Worm (Caenorhabditis elegans) whole organism, young adult: ENCODE data around the gene gmeb-3.

Experiments
- D2030.7 ChIP-seq: fragments of 200-800 bp; sonication (Bioruptor generic); IDR thresholded peaks from 2 replicates; pipeline ENCODE4 v1.3.6; 2022; ENCODE audit warnings: missing genetic modification reagents, missing genetic modification characterization, missing compliant biosample characterization
- F23B12.7 ChIP-seq: sonication (generic microtip); optimal IDR thresholded peaks from 2 replicates; lab custom pipeline; 2017; ENCODE audit warnings: missing genetic modification characterization, mild to moderate bottlenecking, missing compliant biosample characterization, antibody characterized with exemption, moderate library complexity; ENCODE audit not compliant: insufficient read depth
- F57C9.4 ChIP-seq: sonication (generic microtip); optimal IDR thresholded peaks from 2 replicates; lab custom pipeline; 2017; ENCODE audit warnings: mild to moderate bottlenecking, missing genetic modification characterization, missing compliant biosample characterization
- Y53F4B.3 ChIP-seq: fragments of 200-800 bp; sonication (Bioruptor generic); IDR thresholded peaks from 2 replicates; pipeline ENCODE4 v1.3.6; 2022; ENCODE audit warnings: missing genetic modification reagents, missing genetic modification characterization, missing compliant biosample characterization
- Y67H2A.10 ChIP-seq: fragments of 200-800 bp; sonication (Bioruptor generic); conservative IDR thresholded peaks from 2 replicates; pipeline ENCODE4 v1.3.6; 2022; ENCODE audit warnings: missing genetic modification reagents, missing genetic modification characterization, missing compliant biosample characterization
- akir-1 ChIP-seq: fragments of 200-800 bp; sonication (Bioruptor generic); optimal IDR thresholded peaks from 2 replicates; lab custom pipeline; 2018; ENCODE audit warnings: mild to moderate bottlenecking, missing genetic modification characterization, moderate library complexity, missing compliant biosample characterization
- ama-1 ChIP-seq, 3 experiments: fragments of 150-350 bp in 1 of 3; sonication (generic microtip) in 2 of 3; optimal IDR thresholded peaks; 2 replicates each; lab custom pipeline; 2014 to 2018; ENCODE audit warnings: missing biosample characterization in 2 of 3, missing genetic modification characterization in 2 of 3, missing genetic modification reagents in 2 of 3
- atf-7 ChIP-seq: sonication (generic microtip); optimal IDR thresholded peaks from 2 replicates; lab custom pipeline; 2017; ENCODE audit warnings: mild to moderate bottlenecking, missing genetic modification characterization, missing compliant biosample characterization
- attf-3 ChIP-seq: fragments of 200-800 bp; sonication (Bioruptor generic); conservative IDR thresholded peaks from 2 replicates; pipeline ENCODE4 v1.3.6; 2022; ENCODE audit warnings: missing genetic modification reagents, missing genetic modification characterization, missing compliant biosample characterization
- attf-5 ChIP-seq: fragments of 200-800 bp; sonication (Bioruptor generic); optimal IDR thresholded peaks from 2 replicates; lab custom pipeline; 2018; ENCODE audit warnings: mild to moderate bottlenecking, missing genetic modification characterization, missing compliant biosample characterization
- cebp-1 ChIP-seq, 2 experiments: fragments of 200-800 bp in 1 of 2; sonication (Bioruptor generic) in 1 of 2; sonication (generic microtip) in 1 of 2; IDR thresholded peaks in 1 of 2; optimal IDR thresholded peaks in 1 of 2; 2 replicates each; pipeline versions ENCODE4 v1.3.6 to Lab custom; 2017 to 2022; ENCODE audit warnings: missing compliant biosample characterization in 2 of 2, missing genetic modification characterization in 2 of 2, mild to moderate bottlenecking in 1 of 2, missing genetic modification reagents in 1 of 2, moderate library complexity in 1 of 2
- ceh-100 ChIP-seq: fragments of 200-800 bp; sonication (Bioruptor generic); IDR thresholded peaks from 2 replicates; pipeline ENCODE4 v1.3.6; 2022; ENCODE audit warnings: missing genetic modification reagents, missing genetic modification characterization, missing compliant biosample characterization
- ceh-40 ChIP-seq: fragments of 200-800 bp; sonication (Bioruptor generic); IDR thresholded peaks from 2 replicates; pipeline ENCODE4 v1.3.6; 2022; ENCODE audit warnings: missing genetic modification characterization, missing compliant biosample characterization
- ceh-58 ChIP-seq: fragments of 200-800 bp; sonication (Bioruptor generic); IDR thresholded peaks from 2 replicates; pipeline ENCODE4 v1.3.6; 2022; ENCODE audit warnings: missing genetic modification characterization, missing compliant biosample characterization
- ceh-91 ChIP-seq: fragments of 200-800 bp; sonication (Bioruptor generic); IDR thresholded peaks from 2 replicates; pipeline ENCODE4 v1.3.6; 2022; ENCODE audit warnings: missing genetic modification reagents, missing genetic modification characterization, missing compliant biosample characterization
- dox-1 ChIP-seq: fragments of 200-800 bp; sonication (Bioruptor generic); IDR thresholded peaks from 2 replicates; pipeline ENCODE4 v1.3.6; 2022; ENCODE audit warnings: missing genetic modification reagents, missing genetic modification characterization, missing compliant biosample characterization
- dpff-1 ChIP-seq: sonication (generic microtip); optimal IDR thresholded peaks from 2 replicates; lab custom pipeline; 2017; ENCODE audit warnings: mild to moderate bottlenecking, missing genetic modification characterization, missing compliant biosample characterization
- egrh-3 ChIP-seq: fragments of 200-800 bp; sonication (Bioruptor generic); IDR thresholded peaks from 2 replicates; pipeline ENCODE4 v1.3.6; 2022; ENCODE audit warnings: missing genetic modification reagents, missing genetic modification characterization, missing compliant biosample characterization
- ets-4 ChIP-seq: fragments of 200-800 bp; sonication (Bioruptor generic); optimal IDR thresholded peaks from 2 replicates; lab custom pipeline; 2018; ENCODE audit warnings: mild to moderate bottlenecking, missing genetic modification characterization, missing compliant biosample characterization
- him-1 ChIP-seq: sonication (generic microtip); optimal IDR thresholded peaks from 2 replicates; lab custom pipeline; 2016; ENCODE audit warnings: missing genotype, missing genetic modification reagents, missing genetic modification characterization, missing compliant biosample characterization
- hmg-20 ChIP-seq: fragments of 200-800 bp; sonication (Bioruptor generic); IDR thresholded peaks from 2 replicates; pipeline ENCODE4 v1.3.6; 2022; ENCODE audit warnings: missing genetic modification reagents, missing genetic modification characterization, missing compliant biosample characterization
- lin-35 ChIP-seq, 3 experiments: fragments of 150-350 bp in 2 of 3; sonication (generic microtip) in 1 of 3; optimal IDR thresholded peaks; 2 replicates each; lab custom pipeline; 2014 to 2018; ENCODE audit warnings: missing biosample characterization in 3 of 3, missing genetic modification characterization in 3 of 3, missing genetic modification reagents in 3 of 3
- lin-40 ChIP-seq: sonication (generic microtip); optimal IDR thresholded peaks from 2 replicates; lab custom pipeline; 2016; ENCODE audit warnings: missing genetic modification characterization, mild to moderate bottlenecking, missing compliant biosample characterization, missing genotype, missing genetic modification reagents
- lsy-27 ChIP-seq: sonication (generic microtip); optimal IDR thresholded peaks from 2 replicates; lab custom pipeline; 2017; ENCODE audit warnings: missing genetic modification characterization, mild to moderate bottlenecking, missing compliant biosample characterization, antibody characterized with exemption, missing genotype, borderline replicate concordance; ENCODE audit not compliant: insufficient read depth
- madf-10 ChIP-seq: sonication (generic microtip); optimal IDR thresholded peaks from 2 replicates; lab custom pipeline; 2016; ENCODE audit warnings: mild to moderate bottlenecking, missing genetic modification characterization, missing compliant biosample characterization
- madf-8 ChIP-seq: fragments of 200-800 bp; sonication (Bioruptor generic); conservative IDR thresholded peaks from 2 replicates; pipeline ENCODE4 v1.3.6; 2022; ENCODE audit warnings: missing genetic modification reagents, missing genetic modification characterization, missing compliant biosample characterization
- mes-4 ChIP-seq: sonication (generic microtip); optimal IDR thresholded peaks from 2 replicates; lab custom pipeline; 2016; ENCODE audit warnings: missing genotype, missing genetic modification characterization, missing compliant biosample characterization
- nhr-80 ChIP-seq: sonication (generic microtip); optimal IDR thresholded peaks from 2 replicates; lab custom pipeline; 2016; ENCODE audit warnings: missing genetic modification characterization, missing compliant biosample characterization
- nhr-90 ChIP-seq: sonication (generic microtip); optimal IDR thresholded peaks from 2 replicates; lab custom pipeline; 2016; ENCODE audit warnings: missing genotype, mild to moderate bottlenecking, missing genetic modification characterization, missing compliant biosample characterization
- rec-8 ChIP-seq, 2 experiments: sonication (generic microtip); optimal IDR thresholded peaks; 2 replicates each; lab custom pipeline; 2016; ENCODE audit warnings: mild to moderate bottlenecking in 2 of 2, missing genetic modification characterization in 2 of 2, missing genetic modification reagents in 2 of 2, missing genotype in 2 of 2, missing biosample characterization in 1 of 2, missing compliant biosample characterization in 1 of 2, moderate library complexity in 1 of 2
- repo-1 ChIP-seq: sonication (generic microtip); optimal IDR thresholded peaks from 2 replicates; lab custom pipeline; 2017; ENCODE audit warnings: mild to moderate bottlenecking, missing genetic modification characterization, missing compliant biosample characterization
- sea-2 ChIP-seq: fragments of 200-800 bp; sonication (Bioruptor generic); IDR thresholded peaks from 2 replicates; pipeline ENCODE4 v1.3.6; 2022; ENCODE audit warnings: missing genetic modification characterization, missing compliant biosample characterization
- snpc-4 ChIP-seq, 5 experiments: fragments of 150-350 bp in 1 of 5; sonication (generic microtip) in 4 of 5; optimal IDR thresholded peaks; 2 replicates each; lab custom pipeline; 2014 to 2018; ENCODE audit warnings: missing genetic modification characterization in 5 of 5, missing biosample characterization in 3 of 5, antibody characterized with exemption in 2 of 5, mild to moderate bottlenecking in 2 of 5, missing compliant biosample characterization in 2 of 5, missing genotype in 2 of 5, moderate library complexity in 2 of 5, missing genetic modification reagents in 1 of 5
- somi-1 ChIP-seq: fragments of 200-800 bp; sonication (Bioruptor generic); optimal IDR thresholded peaks from 2 replicates; lab custom pipeline; 2018; ENCODE audit warnings: mild to moderate bottlenecking, missing genetic modification characterization, missing compliant biosample characterization
- tbp1 ChIP-seq: fragments of 200-800 bp; sonication (Bioruptor generic); optimal IDR thresholded peaks from 2 replicates; lab custom pipeline; 2018; ENCODE audit warnings: mild to moderate bottlenecking, missing genetic modification characterization, missing compliant biosample characterization
- tlf-1 ChIP-seq: fragments of 200-800 bp; sonication (Bioruptor generic); optimal IDR thresholded peaks from 2 replicates; lab custom pipeline; 2018; ENCODE audit warnings: mild to moderate bottlenecking, missing genetic modification characterization, missing compliant biosample characterization
- unc-62 ChIP-seq: fragments of 150-350 bp; optimal IDR thresholded peaks from 2 replicates; lab custom pipeline; 2014; ENCODE audit warnings: missing biosample characterization, missing genetic modification reagents, missing genetic modification characterization
- zfh-2 ChIP-seq: fragments of 200-800 bp; sonication (Bioruptor generic); conservative IDR thresholded peaks from 2 replicates; pipeline ENCODE4 v1.3.6; 2022; ENCODE audit warnings: missing genetic modification reagents, missing genetic modification characterization, missing compliant biosample characterization
- ztf-28 ChIP-seq: fragments of 200-800 bp; sonication (Bioruptor generic); IDR thresholded peaks from 2 replicates; pipeline ENCODE4 v1.3.6; 2022; ENCODE audit warnings: missing genetic modification reagents, missing genetic modification characterization, missing compliant biosample characterization

gmeb-3 gene

ce11 chrIII:3764043-3764442 lies 4.3 kb upstream of the gmeb-3 start:
- TF ChIP-seq nhr-80 (tag; lab: Kevin White, UChicago) (peak; percentile 91), hmg-20 (GFP tag; lab: Robert Waterston, UW) (no peak), atf-7 (tag; lab: Kevin White, UChicago) (peak; percentile 2), dox-1 (GFP tag; lab: Robert Waterston, UW) (peak; percentile 27; the same call in 1 of the 2 replicates)

DNA sequence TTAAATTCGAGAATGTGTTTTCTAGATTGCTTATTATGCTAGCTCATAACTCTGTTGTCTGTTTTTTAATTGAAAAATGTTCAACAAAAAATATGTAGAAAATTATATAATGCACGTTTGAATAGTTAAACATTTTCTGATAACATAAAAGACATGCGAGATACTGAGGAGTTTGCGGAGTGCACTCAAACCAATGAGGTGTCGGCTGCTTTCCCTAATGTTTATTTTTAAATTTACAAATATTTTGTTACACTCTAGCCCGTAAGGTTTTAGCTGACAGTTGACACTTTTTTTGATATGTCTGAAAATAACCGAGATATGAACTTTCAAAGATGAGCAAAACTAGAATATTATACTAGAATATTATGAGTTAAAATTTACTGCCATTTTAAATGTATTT lies 3.7 kb upstream of the gmeb-3 start:
- TF ChIP-seq snpc-4 (GFP tag; optimal IDR thresholded peaks at IDR 0.05; lab: Kevin White, UChicago) (no peak), snpc-4 (tag; optimal IDR thresholded peaks at IDR 0.05; lab: Kevin White, UChicago) (peak in 3 of 4 experiments; percentile 46 to 81 (median 59)), nhr-80 (tag; lab: Kevin White, UChicago) (no peak), ceh-100 (GFP tag; lab: Robert Waterston, UW) (no peak)

- TF ChIP-seq Y67H2A.10 (GFP tag; lab: Robert Waterston, UW) (no peak), attf-5 (GFP tag; lab: Kevin White, UChicago) (no peak), lin-40 (tag; lab: Kevin White, UChicago) (no peak), F23B12.7 (no peak), repo-1 (tag; lab: Kevin White, UChicago) (no peak), somi-1 (GFP tag; lab: Kevin White, UChicago) (no peak), dpff-1 (tag; lab: Kevin White, UChicago) (no peak), akir-1 (no peak), ets-4 (GFP tag; lab: Kevin White, UChicago) (no peak), tlf-1 (GFP tag; lab: Kevin White, UChicago) (no peak), zfh-2 (GFP tag; lab: Robert Waterston, UW) (no peak)
These were observed 2.8 kb upstream of the gmeb-3 start, which contains the start of gene C44F1.1 for ce11 chrIII:3765460-3765859. Gene C44F1.1 (minus strand): TSS chrIII:3765560.

DNA sequence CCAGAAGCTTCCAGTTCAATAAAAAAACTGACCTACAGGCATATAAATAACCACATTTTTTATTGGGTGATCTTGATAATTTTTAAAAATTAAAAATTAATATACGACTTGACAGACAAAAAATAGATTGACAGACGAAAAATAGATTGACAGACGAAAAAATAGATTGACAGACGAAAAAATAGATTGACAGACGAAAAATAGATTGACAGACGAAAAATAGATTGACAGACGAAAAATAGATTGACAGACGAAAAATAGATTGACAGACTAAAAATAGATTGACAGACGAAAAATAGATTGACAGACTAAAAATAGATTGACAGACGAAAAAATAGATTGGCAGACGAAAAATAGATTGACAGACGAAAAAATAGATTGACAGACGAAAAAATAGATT lies 2.1 kb downstream of the gmeb-3 start:
- TF ChIP-seq ceh-91 (GFP tag; lab: Robert Waterston, UW) (peak; percentile 70; the same call in 1 of the 2 replicates), attf-3 (GFP tag; lab: Robert Waterston, UW) (peak; percentile 76; the same call in 1 of the 2 replicates), ceh-58 (GFP tag; lab: Robert Waterston, UW) (0 out of 2 replicates have a peak, but pooled peaks have one; percentile 81), ztf-28 (GFP tag; lab: Robert Waterston, UW) (0 out of 2 replicates have a peak, but pooled peaks have one; percentile 32), ceh-40 (GFP tag; lab: Robert Waterston, UW) (0 out of 2 replicates have a peak, but pooled peaks have one; percentile 20), D2030.7 (GFP tag; lab: Robert Waterston, UW) (peak; percentile 16; the same call in 1 of the 2 replicates), egrh-3 (peak; percentile 96), Y53F4B.3 (GFP tag; lab: Robert Waterston, UW) (peak; percentile 100; the same call in 1 of the 2 replicates)

DNA sequence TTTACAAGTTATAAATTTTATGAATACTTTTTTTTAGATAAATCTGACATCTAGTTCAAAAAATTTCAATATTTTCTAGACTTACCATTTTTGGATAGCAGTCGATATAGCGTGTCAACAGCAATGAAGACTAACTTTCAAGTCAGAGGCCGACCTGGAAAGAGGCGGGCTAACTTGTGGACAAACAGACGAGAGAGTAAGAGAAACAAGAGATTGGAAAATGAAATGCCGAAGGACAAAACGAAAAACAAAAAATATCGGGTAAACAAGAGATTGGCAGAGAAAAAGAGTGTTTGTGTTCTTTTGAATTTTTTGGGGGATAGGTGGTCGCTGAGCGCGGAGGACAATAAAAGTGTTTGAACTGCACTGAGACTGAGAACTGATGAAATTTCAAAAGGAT lies 4.9 kb downstream of the gmeb-3 start, which contains the start of gene lec-4:
lec-4 (minus strand) TSS at position 154 of the 400 bp plus-strand sequence.
- no peak for TF ChIP-seq unc-62 (GFP tag; lab: Kevin White, UChicago)
- TF ChIP-seq rec-8 (tag; optimal IDR thresholded peaks at IDR 0.05; lab: Kevin White, UChicago): no peak
- TF ChIP-seq F57C9.4 (tag; lab: Kevin White, UChicago): no peak
- no peak for TF ChIP-seq sea-2 (GFP tag; lab: Robert Waterston, UW)
- TF ChIP-seq ztf-28 (GFP tag; lab: Robert Waterston, UW): no peak
- TF ChIP-seq cebp-1 (GFP tag; IDR thresholded peaks at IDR 0.05; lab: Robert Waterston, UW): no peak
- TF ChIP-seq cebp-1 (tag; optimal IDR thresholded peaks at IDR 0.05; lab: Kevin White, UChicago): peak; percentile 36
- no peak for TF ChIP-seq ama-1 (optimal IDR thresholded peaks at IDR 0.05; lab: Kevin White, UChicago)
- TF ChIP-seq ama-1 (GFP tag; optimal IDR thresholded peaks at IDR 0.05; lab: Kevin White, UChicago): no peak
- no peak for TF ChIP-seq nhr-90 (tag; lab: Kevin White, UChicago)
- TF ChIP-seq madf-10 (tag; lab: Kevin White, UChicago): no peak
- no peak for TF ChIP-seq tbp1 (GFP tag; lab: Kevin White, UChicago)
- TF ChIP-seq attf-3 (GFP tag; lab: Robert Waterston, UW): no peak
- TF ChIP-seq lsy-27 (tag; lab: Kevin White, UChicago): no peak
- TF ChIP-seq madf-8 (GFP tag; lab: Robert Waterston, UW): no peak
- TF ChIP-seq him-1 (tag; lab: Kevin White, UChicago): no peak
- no peak for TF ChIP-seq Y67H2A.10 (GFP tag; lab: Robert Waterston, UW)
- TF ChIP-seq lin-40 (tag; lab: Kevin White, UChicago): peak; percentile 15
- no peak for TF ChIP-seq mes-4 (tag; lab: Kevin White, UChicago)
- no peak for TF ChIP-seq lin-35 (GFP tag; optimal IDR thresholded peaks at IDR 0.05; lab: Kevin White, UChicago)
